Worm (Caenorhabditis elegans) whole organism, L4 larva: Measurements from ENCODE around the gene grl-4.
A peak's percentile ranks its signal among the peaks of the same experiment; 100 is the strongest.

Experiments
- F26F4.8 ChIP-seq: fragments of 200-800 bp; sonication (Bioruptor generic); conservative IDR thresholded peaks from 2 replicates; pipeline ENCODE4 v1.3.6; 2022; ENCODE audit warnings: missing genetic modification characterization, missing compliant biosample characterization
- T26A8.4 ChIP-seq: fragments of 200-800 bp; sonication (Bioruptor generic); IDR thresholded peaks from 2 replicates; pipeline ENCODE4 v1.3.6; 2022; ENCODE audit warnings: missing genetic modification characterization, missing compliant biosample characterization
- Y5F2A.4 ChIP-seq: fragments of 200-800 bp; sonication (Bioruptor generic); optimal IDR thresholded peaks from 2 replicates; lab custom pipeline; 2018; ENCODE audit warnings: mild to moderate bottlenecking, missing genetic modification characterization, missing compliant biosample characterization
- ZK337.2 ChIP-seq: fragments of 200-800 bp; sonication (Bioruptor generic); IDR thresholded peaks from 2 replicates; pipeline ENCODE4 v1.3.6; 2022; ENCODE audit warnings: missing genetic modification reagents, missing genetic modification characterization, missing compliant biosample characterization
- aha-1 ChIP-seq: fragments of 150-350 bp; peaks from one replicate; lab custom pipeline; 2014; ENCODE audit warnings: missing biosample characterization, missing genetic modification characterization
- ama-1 ChIP-seq: fragments of 150-350 bp; optimal IDR thresholded peaks from 2 replicates; lab custom pipeline; 2014; ENCODE audit warnings: inconsistent platforms, mixed read lengths
- arid-1 ChIP-seq: fragments of 200-800 bp; sonication (Bioruptor generic); conservative IDR thresholded peaks from 2 replicates; pipeline ENCODE4 v1.3.6; 2022; ENCODE audit warnings: missing genetic modification reagents, missing genetic modification characterization, missing compliant biosample characterization
- ceh-20 ChIP-seq: fragments of 200-800 bp; sonication (Bioruptor generic); IDR thresholded peaks from 2 replicates; pipeline ENCODE4 v1.3.6; 2022; ENCODE audit warnings: missing genetic modification reagents, missing genetic modification characterization, missing compliant biosample characterization
- ces-1 ChIP-seq: fragments of 150-350 bp; sonication (generic microtip); optimal IDR thresholded peaks from 4 replicates; lab custom pipeline; 2014; ENCODE audit warnings: missing biosample characterization, missing genetic modification reagents, missing genetic modification characterization
- cey-2 ChIP-seq: sonication (generic microtip); optimal IDR thresholded peaks from 3 replicates; lab custom pipeline; 2017; ENCODE audit warnings: missing genetic modification characterization, mild to moderate bottlenecking, missing compliant biosample characterization, antibody characterized with exemption, borderline replicate concordance; ENCODE audit not compliant: insufficient read depth
- dmd-6 ChIP-seq: fragments of 200-800 bp; sonication (Bioruptor generic); IDR thresholded peaks from 2 replicates; pipeline ENCODE4 v1.3.6; 2022; ENCODE audit warnings: missing genetic modification reagents, missing genetic modification characterization, missing compliant biosample characterization
- dmd-8 ChIP-seq: fragments of 200-800 bp; sonication (Bioruptor generic); IDR thresholded peaks from 2 replicates; pipeline ENCODE4 v1.3.6; 2022; ENCODE audit warnings: missing genetic modification characterization, missing compliant biosample characterization
- duxl-1 ChIP-seq: sonication (generic microtip); optimal IDR thresholded peaks from 2 replicates; lab custom pipeline; 2016; ENCODE audit warnings: mild to moderate bottlenecking, missing genetic modification characterization, moderate library complexity, missing compliant biosample characterization; ENCODE audit not compliant: poor library complexity
- fos-1 ChIP-seq: fragments of 150-350 bp; optimal IDR thresholded peaks from 2 replicates; lab custom pipeline; 2014; ENCODE audit warnings: missing biosample characterization, missing genetic modification characterization
- hlh-11 ChIP-seq: fragments of 200-800 bp; sonication (Bioruptor generic); optimal IDR thresholded peaks from 2 replicates; lab custom pipeline; 2018; ENCODE audit warnings: mild to moderate bottlenecking, missing genetic modification characterization, missing compliant biosample characterization
- hlh-30 ChIP-seq: sonication (generic microtip); optimal IDR thresholded peaks from 2 replicates; lab custom pipeline; 2017; ENCODE audit warnings: antibody characterized with exemption, mild to moderate bottlenecking, missing genetic modification characterization, missing compliant biosample characterization; ENCODE audit not compliant: insufficient read depth
- lim-7 ChIP-seq: fragments of 200-800 bp; sonication (Bioruptor generic); IDR thresholded peaks from 2 replicates; pipeline ENCODE4 v1.3.6; 2022; ENCODE audit warnings: missing genetic modification characterization, missing compliant biosample characterization
- lin-13 ChIP-seq: fragments of 150-350 bp; optimal IDR thresholded peaks from 2 replicates; lab custom pipeline; 2014; ENCODE audit warnings: missing biosample characterization, missing genetic modification reagents, missing genetic modification characterization
- lin-15B ChIP-seq: fragments of 150-350 bp; sonication (generic microtip); optimal IDR thresholded peaks from 3 replicates; lab custom pipeline; 2014; ENCODE audit warnings: missing biosample characterization, missing genetic modification characterization
- lin-29 ChIP-seq: fragments of 200-800 bp; sonication (Bioruptor generic); IDR thresholded peaks from 2 replicates; pipeline ENCODE4 v1.3.6; 2022; ENCODE audit warnings: missing genetic modification reagents, missing genetic modification characterization, missing compliant biosample characterization
- lsy-2 ChIP-seq, 2 experiments: fragments of 150-350 bp in 1 of 2; sonication (generic microtip) in 1 of 2; optimal IDR thresholded peaks; 2 replicates each; lab custom pipeline; 2014 to 2017; ENCODE audit warnings: missing biosample characterization in 2 of 2, missing genetic modification characterization in 2 of 2
- madf-9 ChIP-seq: fragments of 200-800 bp; sonication (Bioruptor generic); conservative IDR thresholded peaks from 2 replicates; pipeline ENCODE4 v1.3.6; 2022; ENCODE audit warnings: missing genetic modification reagents, missing genetic modification characterization, missing compliant biosample characterization
- mdl-1 ChIP-seq, 2 experiments: fragments of 150-350 bp in 1 of 2; sonication (generic microtip) in 1 of 2; optimal IDR thresholded peaks; 2 replicates each; lab custom pipeline; 2014 to 2017; ENCODE audit warnings: missing biosample characterization in 2 of 2, missing genetic modification characterization in 2 of 2
- mxl-3 ChIP-seq: fragments of 200-800 bp; sonication (Bioruptor generic); optimal IDR thresholded peaks from 2 replicates; lab custom pipeline; 2018; ENCODE audit warnings: mild to moderate bottlenecking, missing genetic modification characterization, missing compliant biosample characterization
- nhr-102 ChIP-seq: sonication (generic microtip); optimal IDR thresholded peaks from 2 replicates; lab custom pipeline; 2016; ENCODE audit warnings: mild to moderate bottlenecking, missing genetic modification characterization, moderate library complexity, missing compliant biosample characterization
- nhr-25 ChIP-seq: sonication (generic microtip); optimal IDR thresholded peaks from 2 replicates; lab custom pipeline; 2017; ENCODE audit warnings: missing genetic modification characterization, mild to moderate bottlenecking, missing compliant biosample characterization, antibody characterized with exemption, moderate library complexity, borderline replicate concordance; ENCODE audit not compliant: insufficient read depth
- nhr-28 ChIP-seq: fragments of 150-350 bp; optimal IDR thresholded peaks from 2 replicates; lab custom pipeline; 2014; ENCODE audit warnings: missing biosample characterization, missing genetic modification characterization
- nhr-77 ChIP-seq: fragments of 150-350 bp; optimal IDR thresholded peaks from 2 replicates; lab custom pipeline; 2014; ENCODE audit warnings: missing biosample characterization, missing genetic modification characterization
- set-16 ChIP-seq: fragments of 200-800 bp; sonication (Bioruptor generic); IDR thresholded peaks from 2 replicates; pipeline ENCODE4 v1.3.6; 2022; ENCODE audit warnings: missing genetic modification reagents, missing genetic modification characterization, missing compliant biosample characterization
- snpc-1.2 ChIP-seq: fragments of 200-800 bp; sonication (Bioruptor generic); IDR thresholded peaks from 2 replicates; pipeline ENCODE4 v1.3.6; 2022; ENCODE audit warnings: missing genetic modification reagents, missing genetic modification characterization, missing compliant biosample characterization
- vab-7 ChIP-seq: fragments of 200-800 bp; sonication (Bioruptor generic); IDR thresholded peaks from 2 replicates; pipeline ENCODE4 v1.3.6; 2022; ENCODE audit warnings: missing genetic modification reagents, missing genetic modification characterization, missing compliant biosample characterization
- zip-11 ChIP-seq: fragments of 200-800 bp; sonication (Bioruptor generic); IDR thresholded peaks from 2 replicates; pipeline ENCODE4 v1.3.6; 2022; ENCODE audit warnings: missing genetic modification characterization, missing compliant biosample characterization
- ztf-7 ChIP-seq: fragments of 150-350 bp; optimal IDR thresholded peaks from 2 replicates; lab custom pipeline; 2014; ENCODE audit warnings: missing biosample characterization, missing genetic modification characterization

grl-4 gene

DNA sequence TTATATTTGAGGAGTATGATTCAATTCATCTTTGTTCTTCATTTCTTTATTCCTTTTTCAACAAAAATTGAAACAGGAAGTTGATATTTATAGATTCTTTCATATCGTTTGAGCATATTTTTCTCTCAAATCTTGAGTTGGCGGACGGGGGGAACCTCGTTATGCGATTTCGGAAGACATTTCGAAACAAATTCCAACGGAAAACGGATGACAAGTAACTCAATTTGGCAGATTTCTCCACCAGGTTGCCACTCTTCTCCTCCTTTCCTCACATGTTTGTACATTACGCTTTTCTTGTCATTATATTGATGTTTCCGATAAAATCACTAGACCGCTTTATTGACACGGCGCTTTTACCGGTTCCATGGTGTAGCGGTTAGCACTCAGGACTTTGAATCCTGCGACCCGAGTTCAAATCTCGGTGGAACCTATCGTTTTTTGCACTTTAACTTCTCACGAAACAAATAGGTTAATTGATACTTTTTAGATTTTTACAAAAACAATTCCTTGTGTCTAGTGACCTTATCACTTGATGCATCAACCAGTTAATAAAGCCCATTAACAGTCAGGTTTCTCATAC lies 35.5 kb downstream of the grl-4 start:
- TF ChIP-seq F26F4.8 (GFP tag; lab: Robert Waterston, UW): 0 out of 2 replicates have a peak, but pooled peaks have one; percentile 33
- no peak for TF ChIP-seq cey-2 (tag; lab: Kevin White, UChicago)
- TF ChIP-seq lsy-2 (tag; optimal IDR thresholded peaks at IDR 0.05; lab: Kevin White, UChicago): no peak
- 0 out of 2 replicates have a peak, but pooled peaks have one; percentile 58 for TF ChIP-seq dmd-8
- peak; percentile 33 for TF ChIP-seq ces-1 (GFP tag; lab: Kevin White, UChicago)
- TF ChIP-seq vab-7 (GFP tag; lab: Robert Waterston, UW): peak; percentile 70
- peak; percentile 26 for TF ChIP-seq hlh-30
- TF ChIP-seq aha-1 (tag; lab: Kevin White, UChicago): peak; percentile 44
- peak; percentile 85 for TF ChIP-seq snpc-1.2 (GFP tag; lab: Robert Waterston, UW)
- TF ChIP-seq nhr-25: no peak

DNA sequence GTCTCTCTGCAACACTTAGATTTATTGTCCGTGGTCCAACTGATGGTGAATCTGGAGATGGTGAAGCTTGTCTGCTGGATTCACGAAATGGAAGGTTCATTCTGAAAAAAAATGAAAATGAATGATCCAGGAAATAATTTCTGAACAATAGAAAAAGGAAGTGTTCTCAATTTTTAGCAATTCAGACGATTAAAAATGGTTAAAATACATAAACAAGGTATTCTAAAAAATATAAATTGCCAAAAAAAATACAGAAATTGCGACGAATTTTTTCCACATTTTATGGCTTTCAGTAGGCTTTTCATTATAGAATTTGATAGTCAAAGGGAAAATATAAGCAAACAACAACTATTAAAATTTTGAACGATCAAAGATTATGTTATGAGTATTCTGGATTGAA lies 47.4 kb downstream of the grl-4 start, which contains the start of gene glb-2:
glb-2 (minus strand) TSS at position 101 of the 400 bp plus-strand sequence.
- no peak for TF ChIP-seq madf-9 (GFP tag; lab: Robert Waterston, UW)
- no peak for TF ChIP-seq fos-1
- TF ChIP-seq ztf-7 (tag; lab: Kevin White, UChicago): no peak
- no peak for TF ChIP-seq ama-1 (lab: Kevin White, UChicago)
- TF ChIP-seq T26A8.4 (GFP tag; lab: Robert Waterston, UW): no peak
- TF ChIP-seq ZK337.2 (GFP tag; lab: Robert Waterston, UW): no peak
- TF ChIP-seq Y5F2A.4 (GFP tag; lab: Kevin White, UChicago): no peak
- TF ChIP-seq lin-13 (GFP tag; lab: Kevin White, UChicago): no peak
- TF ChIP-seq lin-15B (tag; lab: Kevin White, UChicago): no peak
- no peak for TF ChIP-seq ceh-20 (GFP tag; lab: Robert Waterston, UW)

- TF ChIP-seq hlh-30: peak; percentile 5
- TF ChIP-seq mdl-1 (tag; optimal IDR thresholded peaks at IDR 0.05; lab: Kevin White, UChicago): no peak
- no peak for TF ChIP-seq arid-1
- peak; percentile 97 for TF ChIP-seq nhr-28 (tag; lab: Kevin White, UChicago)
- no peak for TF ChIP-seq lin-29
- TF ChIP-seq zip-11: no peak
- no peak for TF ChIP-seq lim-7
- TF ChIP-seq nhr-77: peak; percentile 25
- no peak for TF ChIP-seq duxl-1 (tag; lab: Kevin White, UChicago)
- peak; percentile 81 for TF ChIP-seq dmd-6 (GFP tag; lab: Robert Waterston, UW)
- no peak for TF ChIP-seq hlh-11 (tag; lab: Kevin White, UChicago)
- TF ChIP-seq nhr-102 (tag; lab: Kevin White, UChicago): peak; percentile 71
- no peak for TF ChIP-seq set-16 (GFP tag; lab: Robert Waterston, UW)
- TF ChIP-seq mxl-3 (GFP tag; lab: Kevin White, UChicago): no peak
- TF ChIP-seq, all 104 proteins: peak for 5
Measured at ce11 chrIV:7260587-7260986, 50.0 kb downstream of the grl-4 start, which contains the start of gene C06E4.3. TSS of gene C06E4.3 (plus strand) at chrIV:7260875.
